Worm (Caenorhabditis elegans) whole organism, mixed stage, embryonic: ENCODE data around the gene Y46H3A.4.

Source experiments
- drap-1 ChIP-seq: fragments of 200-800 bp; sonication (Bioruptor generic); optimal IDR thresholded peaks from 3 replicates; lab custom pipeline; 2018; ENCODE audit warnings: mild to moderate bottlenecking, missing genetic modification characterization, missing compliant biosample characterization
- lsy-2 ChIP-seq: fragments of 150-350 bp; optimal IDR thresholded peaks from 2 replicates; lab custom pipeline; 2014; ENCODE audit warnings: missing biosample characterization, missing genetic modification characterization

- TF ChIP-seq lsy-2 (tag; lab: Kevin White, UChicago) (no peak), drap-1 (GFP tag; lab: Kevin White, UChicago) (no peak)
Measured at ce11 chrV:1804034-1804542, 6.8 kb downstream of the Y46H3A.4 start.
